Fruit fly (Drosophila melanogaster) whole organism, embryonic: Measurements from ENCODE around the gene Nxf3.

Source experiments
- Asciz ChIP-seq: fragments of 200-800 bp; sonication (Bioruptor generic); optimal IDR thresholded peaks from 2 replicates; lab custom pipeline; 2017; ENCODE audit warnings: missing biosample characterization, mild to moderate bottlenecking, missing genetic modification characterization, missing genetic modification reagents
- CG10654 ChIP-seq: fragments of 200-800 bp; sonication (Bioruptor generic); optimal IDR thresholded peaks from 2 replicates; lab custom pipeline; 2016; ENCODE audit warnings: missing biosample characterization, missing genetic modification characterization
- CG1233 ChIP-seq: fragments of 200-800 bp; sonication (Bioruptor generic); optimal IDR thresholded peaks from 4 replicates; lab custom pipeline; 2018; ENCODE audit warnings: missing biosample characterization, mild to moderate bottlenecking, missing genetic modification characterization
- CG12391 ChIP-seq: fragments of 200-800 bp; sonication (Bioruptor generic); optimal IDR thresholded peaks from 3 replicates; lab custom pipeline; 2018; ENCODE audit warnings: missing biosample characterization, mild to moderate bottlenecking, missing genetic modification characterization, moderate library complexity
- CG13424 ChIP-seq: fragments of 200-800 bp; sonication (Bioruptor generic); optimal IDR thresholded peaks from 2 replicates; lab custom pipeline; 2019; ENCODE audit warnings: missing biosample characterization, mild to moderate bottlenecking, missing genetic modification characterization, moderate library complexity
- CG16863 ChIP-seq: fragments of 200-800 bp; sonication (Bioruptor generic); optimal IDR thresholded peaks from 3 replicates; lab custom pipeline; 2016; ENCODE audit warnings: missing biosample characterization, missing genetic modification characterization
- CG17612 ChIP-seq: fragments of 200-800 bp; sonication (Bioruptor generic); IDR thresholded peaks from 2 replicates; pipeline ENCODE4 v1.3.6; 2022; ENCODE audit warnings: missing biosample characterization, missing genetic modification characterization
- CG18476 ChIP-seq: fragments of 200-800 bp; sonication (Bioruptor generic); optimal IDR thresholded peaks from 2 replicates; lab custom pipeline; 2016; ENCODE audit warnings: missing biosample characterization, mild to moderate bottlenecking, missing genetic modification characterization
- CG2199 ChIP-seq: fragments of 200-800 bp; sonication (Bioruptor generic); IDR thresholded peaks from 3 replicates; pipeline ENCODE4 v1.3.6; 2022; ENCODE audit warnings: missing biosample characterization, missing genetic modification characterization
- CG31224 ChIP-seq: fragments of 200-800 bp; sonication (Bioruptor generic); IDR thresholded peaks from 2 replicates; pipeline ENCODE4 v1.3.6; 2022; ENCODE audit warnings: missing biosample characterization, missing genetic modification characterization
- CG34422 ChIP-seq: fragments of 200-800 bp; sonication (Bioruptor generic); IDR thresholded peaks from 3 replicates; pipeline ENCODE4 v1.3.6; 2022; ENCODE audit warnings: missing biosample characterization, missing genetic modification characterization
- CG4617 ChIP-seq: fragments of 200-800 bp; sonication (Bioruptor generic); optimal IDR thresholded peaks from 3 replicates; lab custom pipeline; 2016; ENCODE audit warnings: missing biosample characterization, missing genetic modification characterization, borderline replicate concordance
- CG5180 ChIP-seq: fragments of 200-800 bp; sonication (Bioruptor generic); optimal IDR thresholded peaks from 3 replicates; lab custom pipeline; 2017; ENCODE audit warnings: missing biosample characterization, missing genetic modification characterization, mild to moderate bottlenecking, moderate library complexity, missing genetic modification reagents
- CG5953 ChIP-seq: fragments of 200-800 bp; sonication (Bioruptor generic); IDR thresholded peaks from 2 replicates; pipeline ENCODE4 v1.3.6; 2022; ENCODE audit warnings: missing biosample characterization, missing genetic modification characterization
- CG6654 ChIP-seq: fragments of 200-800 bp; sonication (Bioruptor generic); optimal IDR thresholded peaks from 2 replicates; lab custom pipeline; 2017; ENCODE audit warnings: missing biosample characterization, mild to moderate bottlenecking, missing genetic modification characterization
- CG7786 ChIP-seq: fragments of 200-800 bp; sonication (Bioruptor generic); optimal IDR thresholded peaks from 2 replicates; lab custom pipeline; 2016; ENCODE audit warnings: missing biosample characterization, missing genetic modification characterization
- CG7839 ChIP-seq: fragments of 200-800 bp; sonication (Bioruptor generic); optimal IDR thresholded peaks from 3 replicates; lab custom pipeline; 2018; ENCODE audit warnings: missing biosample characterization, mild to moderate bottlenecking, missing genetic modification characterization, moderate library complexity
- CG9727 ChIP-seq: fragments of 200-800 bp; sonication (Bioruptor generic); optimal IDR thresholded peaks from 3 replicates; lab custom pipeline; 2017; ENCODE audit warnings: missing biosample characterization, mild to moderate bottlenecking, missing genetic modification characterization
- Dek ChIP-seq: fragments of 200-800 bp; sonication (Bioruptor generic); optimal IDR thresholded peaks from 3 replicates; lab custom pipeline; 2019; ENCODE audit warnings: missing biosample characterization, mild to moderate bottlenecking, missing genetic modification characterization, moderate library complexity
- Dip3 ChIP-seq: fragments of 200-800 bp; sonication (Bioruptor generic); optimal IDR thresholded peaks from 3 replicates; lab custom pipeline; 2016; ENCODE audit warnings: missing biosample characterization, missing genetic modification characterization
- ERR ChIP-seq: fragments of 200-800 bp; sonication (Bioruptor generic); optimal IDR thresholded peaks from 2 replicates; lab custom pipeline; 2016; ENCODE audit warnings: missing biosample characterization, missing genetic modification characterization
- HLH54F ChIP-seq: fragments of 200-800 bp; sonication (Bioruptor generic); optimal IDR thresholded peaks from 3 replicates; lab custom pipeline; 2016; ENCODE audit warnings: missing biosample characterization, missing genetic modification characterization
- Hsf ChIP-seq: fragments of 200-800 bp; sonication (Bioruptor generic); optimal IDR thresholded peaks from 3 replicates; lab custom pipeline; 2016; ENCODE audit warnings: missing biosample characterization, missing genetic modification characterization
- MBD-R2 ChIP-seq: fragments of 200-800 bp; sonication (Bioruptor generic); IDR thresholded peaks from 2 replicates; pipeline ENCODE4 v1.3.6; 2022; ENCODE audit warnings: missing biosample characterization, missing genetic modification characterization
- Med ChIP-seq: fragments of 200-800 bp; sonication (Bioruptor generic); peaks from one replicate; lab custom pipeline; 2016; ENCODE audit warnings: missing biosample characterization, missing genetic modification characterization, mild to moderate bottlenecking, inconsistent platforms, moderate library complexity
- NK7.1 ChIP-seq: fragments of 200-800 bp; sonication (Bioruptor generic); optimal IDR thresholded peaks from 3 replicates; lab custom pipeline; 2016; ENCODE audit warnings: missing biosample characterization, missing genetic modification characterization
- NfI ChIP-seq: fragments of 200-800 bp; sonication (Bioruptor generic); optimal IDR thresholded peaks from 3 replicates; lab custom pipeline; 2018; ENCODE audit warnings: missing biosample characterization, mild to moderate bottlenecking, missing genetic modification characterization, moderate library complexity
- Ptx1 ChIP-seq: fragments of 200-800 bp; sonication (Bioruptor generic); IDR thresholded peaks from 2 replicates; pipeline ENCODE4 v1.3.6; 2022; ENCODE audit warnings: missing biosample characterization, missing genetic modification characterization
- aop ChIP-seq: fragments of 200-800 bp; sonication (Bioruptor generic); IDR thresholded peaks from 2 replicates; pipeline ENCODE4 v1.3.6; 2022; ENCODE audit warnings: missing biosample characterization, missing genetic modification characterization
- az2 ChIP-seq: fragments of 200-800 bp; sonication (Bioruptor generic); optimal IDR thresholded peaks from 3 replicates; lab custom pipeline; 2016; ENCODE audit warnings: missing biosample characterization, missing genetic modification characterization
- btn ChIP-seq: fragments of 200-800 bp; sonication (Bioruptor generic); optimal IDR thresholded peaks from 2 replicates; lab custom pipeline; 2016; ENCODE audit warnings: missing biosample characterization, missing genetic modification characterization
- chif ChIP-seq, 2 experiments: fragments of 200-800 bp; sonication (Bioruptor generic); optimal IDR thresholded peaks; 3 replicates each; lab custom pipeline; 2016; ENCODE audit warnings: missing biosample characterization in 2 of 2, missing genetic modification characterization in 2 of 2
- dmrt99B ChIP-seq: fragments of 200-800 bp; sonication (Bioruptor generic); optimal IDR thresholded peaks from 2 replicates; lab custom pipeline; 2018; ENCODE audit warnings: missing biosample characterization, mild to moderate bottlenecking, missing genetic modification characterization, moderate library complexity
- esg ChIP-seq: fragments of 200-800 bp; sonication (Bioruptor generic); conservative IDR thresholded peaks from 2 replicates; pipeline ENCODE4 v1.3.6; 2022; ENCODE audit warnings: missing biosample characterization, missing genetic modification characterization
- gce ChIP-seq: fragments of 200-800 bp; sonication (Bioruptor generic); IDR thresholded peaks from 3 replicates; pipeline ENCODE4 v1.3.6; 2022; ENCODE audit warnings: missing biosample characterization, missing genetic modification characterization
- gcm ChIP-seq: fragments of 200-800 bp; sonication (Bioruptor generic); optimal IDR thresholded peaks from 2 replicates; lab custom pipeline; 2019; ENCODE audit warnings: missing biosample characterization, mild to moderate bottlenecking, missing genetic modification characterization, moderate library complexity
- grau ChIP-seq: fragments of 200-800 bp; optimal IDR thresholded peaks from 3 replicates; lab custom pipeline; 2019; ENCODE audit warnings: missing biosample characterization, mild to moderate bottlenecking, missing genetic modification characterization, moderate library complexity
- grn ChIP-seq: fragments of 200-800 bp; sonication (Bioruptor generic); optimal IDR thresholded peaks from 3 replicates; lab custom pipeline; 2017; ENCODE audit warnings: missing biosample characterization, missing genetic modification characterization
- ind ChIP-seq: fragments of 200-800 bp; sonication (Bioruptor generic); optimal IDR thresholded peaks from 3 replicates; lab custom pipeline; 2016; ENCODE audit warnings: missing biosample characterization, missing genetic modification characterization
- kah ChIP-seq: fragments of 200-800 bp; sonication (Bioruptor generic); optimal IDR thresholded peaks from 2 replicates; lab custom pipeline; 2018; ENCODE audit warnings: missing biosample characterization, mild to moderate bottlenecking, missing genetic modification characterization
- lab ChIP-seq: fragments of 200-800 bp; sonication (Bioruptor generic); optimal IDR thresholded peaks from 3 replicates; lab custom pipeline; 2017; ENCODE audit warnings: missing biosample characterization, missing genetic modification characterization, mild to moderate bottlenecking, moderate library complexity, missing genetic modification reagents
- nerfin-1 ChIP-seq: fragments of 200-800 bp; sonication (Bioruptor generic); optimal IDR thresholded peaks from 3 replicates; lab custom pipeline; 2019; ENCODE audit warnings: missing biosample characterization, mild to moderate bottlenecking, missing genetic modification characterization, moderate library complexity
- org-1 ChIP-seq: fragments of 200-800 bp; sonication (Bioruptor generic); optimal IDR thresholded peaks from 2 replicates; lab custom pipeline; 2017; ENCODE audit warnings: missing biosample characterization, missing genetic modification characterization
- run ChIP-seq: fragments of 200-800 bp; sonication (Bioruptor generic); optimal IDR thresholded peaks from 3 replicates; lab custom pipeline; 2018; ENCODE audit warnings: missing biosample characterization, mild to moderate bottlenecking, missing genetic modification characterization
- salm ChIP-seq: fragments of 200-800 bp; sonication (Bioruptor generic); optimal IDR thresholded peaks from 2 replicates; lab custom pipeline; 2018; ENCODE audit warnings: missing biosample characterization, mild to moderate bottlenecking, missing genetic modification characterization
- scrt ChIP-seq: fragments of 200-800 bp; sonication (Bioruptor generic); optimal IDR thresholded peaks from 2 replicates; lab custom pipeline; 2018; ENCODE audit warnings: missing biosample characterization, mild to moderate bottlenecking, missing genetic modification characterization, moderate library complexity
- so ChIP-seq: fragments of 200-800 bp; sonication (Bioruptor generic); IDR thresholded peaks from 3 replicates; pipeline ENCODE4 v1.3.6; 2022; ENCODE audit warnings: missing biosample characterization, missing genetic modification characterization
- tup ChIP-seq: fragments of 200-800 bp; sonication (Bioruptor generic); optimal IDR thresholded peaks from 2 replicates; lab custom pipeline; 2016; ENCODE audit warnings: missing biosample characterization, mild to moderate bottlenecking, missing genetic modification characterization, moderate library complexity
- vvl ChIP-seq: fragments of 200-800 bp; sonication (Bioruptor generic); IDR thresholded peaks from 2 replicates; pipeline ENCODE4 v1.3.6; 2022; ENCODE audit warnings: missing biosample characterization, missing genetic modification characterization
- zen2 ChIP-seq: fragments of 200-800 bp; sonication (Bioruptor generic); IDR thresholded peaks from 3 replicates; pipeline ENCODE4 v1.3.6; 2022; ENCODE audit warnings: missing biosample characterization, missing genetic modification characterization; ENCODE audit not compliant: partially characterized antibody

Gene Nxf3

DNA sequence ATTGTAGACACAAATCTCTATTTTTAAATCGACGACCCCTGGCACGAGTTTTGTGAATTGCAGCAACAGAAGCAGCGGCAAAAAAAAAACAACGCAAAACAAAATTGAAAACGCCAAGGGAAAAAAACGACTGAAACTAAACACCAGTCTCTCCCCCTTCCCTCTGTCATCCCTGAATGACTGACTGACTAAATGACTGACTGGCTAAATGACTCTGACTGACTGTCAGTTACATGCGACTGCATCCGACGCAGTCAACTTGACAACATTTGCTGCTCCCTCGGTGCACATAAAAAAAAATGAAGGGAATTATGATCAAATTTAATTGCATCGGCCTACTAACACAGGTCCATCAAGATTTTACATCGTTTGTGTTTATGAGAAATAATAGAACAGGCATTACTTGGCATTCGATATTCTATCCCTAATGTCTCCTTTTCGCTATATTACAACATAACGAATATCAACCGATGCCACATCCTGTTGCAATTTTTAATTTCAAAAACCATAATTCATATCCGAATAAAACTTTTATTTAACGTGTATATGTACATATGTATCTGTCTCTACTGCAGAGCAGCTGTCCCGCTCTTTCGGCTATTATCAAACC, 47.3 kb upstream of the Nxf3 start (continued):
- TF ChIP-seq CG2199 (GFP tag; lab: Robert Waterston, UW) (0 out of 3 replicates have a peak, but pooled peaks have one; percentile 23), scrt (GFP tag; lab: Kevin White, UChicago) (no peak), CG6654 (no peak), aop (GFP tag; lab: Robert Waterston, UW) (no peak), zen2 (no peak), tup (GFP tag; lab: Kevin White, UChicago) (no peak), ind (GFP tag; lab: Kevin White, UChicago) (peak; percentile 24), CG7786 (GFP tag; lab: Kevin White, UChicago) (no peak), gcm (peak; percentile 18), Med (GFP tag; lab: Kevin White, UChicago) (peak; percentile 65), NfI (GFP tag; lab: Kevin White, UChicago) (peak; percentile 5), CG18476 (GFP tag; lab: Kevin White, UChicago) (peak; percentile 1), chif (GFP tag; optimal IDR thresholded peaks at IDR 0.05; lab: Kevin White, UChicago) (peak in 1 of 2 experiments; percentile 6), CG5953 (no peak), CG34422 (GFP tag; lab: Robert Waterston, UW) (no peak), run (tag; lab: Kevin White, UChicago) (peak; percentile 18), MBD-R2 (GFP tag; lab: Robert Waterston, UW) (no peak), so (GFP tag; lab: Robert Waterston, UW) (peak; percentile 12; the same call in 1 of the 3 replicates), gce (GFP tag; lab: Robert Waterston, UW) (no peak), HLH54F (no peak), CG13424 (tag; lab: Kevin White, UChicago) (peak; percentile 34), dmrt99B (tag; lab: Kevin White, UChicago) (peak; percentile 83), CG4617 (GFP tag; lab: Kevin White, UChicago) (peak; percentile 2), Dip3 (GFP tag; lab: Kevin White, UChicago) (no peak), CG9727 (GFP tag; lab: Kevin White, UChicago) (peak; percentile 45), lab (GFP tag; lab: Kevin White, UChicago) (peak; percentile 4), CG31224 (GFP tag; lab: Robert Waterston, UW) (no peak), Hsf (GFP tag; lab: Kevin White, UChicago) (no peak), CG5180 (peak; percentile 57), salm (tag; lab: Kevin White, UChicago) (no peak), CG17612 (GFP tag; lab: Robert Waterston, UW) (no peak), CG16863 (GFP tag; lab: Kevin White, UChicago) (no peak), org-1 (GFP tag; lab: Kevin White, UChicago) (peak; percentile 52), CG12391 (peak; percentile 30), btn (GFP tag; lab: Kevin White, UChicago) (peak; percentile 2), esg (GFP tag; lab: Robert Waterston, UW) (peak; percentile 8; the same call in 1 of the 2 replicates), kah (GFP tag; lab: Kevin White, UChicago) (no peak), grn (GFP tag; lab: Kevin White, UChicago) (no peak), Asciz (GFP tag; lab: Kevin White, UChicago) (peak; percentile 57), NK7.1 (GFP tag; lab: Kevin White, UChicago) (no peak), CG7839 (tag; lab: Kevin White, UChicago) (peak; percentile 47), nerfin-1 (tag; lab: Kevin White, UChicago) (peak; percentile 22), CG10654 (GFP tag; lab: Kevin White, UChicago) (peak; percentile 2), CG1233 (GFP tag; lab: Kevin White, UChicago) (peak; percentile 14), az2 (GFP tag; lab: Kevin White, UChicago) (no peak), vvl (GFP tag; lab: Robert Waterston, UW) (no peak), grau (tag; lab: Kevin White, UChicago) (no peak), Dek (tag; lab: Kevin White, UChicago) (peak; percentile 11), ERR (no peak), Ptx1 (no peak; the same call in 1 of the 2 replicates)
